Worm (Caenorhabditis elegans) whole organism, L4 larva: ENCODE measurements around the gene che-11.

Source experiments
- F37D6.2 ChIP-seq: sonication (generic microtip); optimal IDR thresholded peaks from 2 replicates; lab custom pipeline; 2016; ENCODE audit warnings: mild to moderate bottlenecking, missing genetic modification characterization, missing compliant biosample characterization
- F49E8.2 ChIP-seq: sonication (generic microtip); optimal IDR thresholded peaks from 2 replicates; lab custom pipeline; 2016; ENCODE audit warnings: missing compliant biosample characterization, mild to moderate bottlenecking, missing genetic modification characterization, borderline replicate concordance
- T26A8.4 ChIP-seq: fragments of 200-800 bp; sonication (Bioruptor generic); IDR thresholded peaks from 2 replicates; pipeline ENCODE4 v1.3.6; 2022; ENCODE audit warnings: missing genetic modification characterization, missing compliant biosample characterization
- Y75B8A.6 ChIP-seq: fragments of 200-800 bp; sonication (Bioruptor generic); IDR thresholded peaks from 2 replicates; pipeline ENCODE4 v1.3.6; 2022; ENCODE audit warnings: missing genetic modification reagents, missing genetic modification characterization, missing compliant biosample characterization
- ZK546.5 ChIP-seq, 2 experiments: sonication (generic microtip); optimal IDR thresholded peaks; 2 replicates each; lab custom pipeline; 2017; ENCODE audit warnings: missing biosample characterization in 2 of 2, missing genetic modification characterization in 2 of 2
- ama-1 ChIP-seq: fragments of 150-350 bp; optimal IDR thresholded peaks from 2 replicates; lab custom pipeline; 2014; ENCODE audit warnings: inconsistent platforms, mixed read lengths
- ceh-20 ChIP-seq: fragments of 200-800 bp; sonication (Bioruptor generic); IDR thresholded peaks from 2 replicates; pipeline ENCODE4 v1.3.6; 2022; ENCODE audit warnings: missing genetic modification reagents, missing genetic modification characterization, missing compliant biosample characterization
- ceh-44 ChIP-seq: fragments of 200-800 bp; sonication (Bioruptor generic); IDR thresholded peaks from 2 replicates; pipeline ENCODE4 v1.3.6; 2022; ENCODE audit warnings: missing genetic modification reagents, missing genetic modification characterization, missing compliant biosample characterization
- ceh-62 ChIP-seq: sonication (generic microtip); optimal IDR thresholded peaks from 2 replicates; lab custom pipeline; 2017; ENCODE audit warnings: missing biosample characterization, missing genetic modification characterization
- ctbp-1 ChIP-seq: fragments of 200-800 bp; sonication (Bioruptor generic); IDR thresholded peaks from 2 replicates; pipeline ENCODE4 v1.3.6; 2022; ENCODE audit warnings: missing genetic modification reagents, missing genetic modification characterization, missing compliant biosample characterization
- daf-12 ChIP-seq: fragments of 150-350 bp; optimal IDR thresholded peaks from 2 replicates; lab custom pipeline; 2014; ENCODE audit warnings: missing biosample characterization, missing genetic modification reagents, missing genetic modification characterization
- daf-8 ChIP-seq: fragments of 200-800 bp; sonication (Bioruptor generic); IDR thresholded peaks from 2 replicates; pipeline ENCODE4 v1.3.6; 2022; ENCODE audit warnings: missing genetic modification characterization, missing compliant biosample characterization
- dmd-6 ChIP-seq: fragments of 200-800 bp; sonication (Bioruptor generic); IDR thresholded peaks from 2 replicates; pipeline ENCODE4 v1.3.6; 2022; ENCODE audit warnings: missing genetic modification reagents, missing genetic modification characterization, missing compliant biosample characterization
- dmd-8 ChIP-seq: fragments of 200-800 bp; sonication (Bioruptor generic); IDR thresholded peaks from 2 replicates; pipeline ENCODE4 v1.3.6; 2022; ENCODE audit warnings: missing genetic modification characterization, missing compliant biosample characterization
- egl-43 ChIP-seq: fragments of 200-800 bp; sonication (Bioruptor generic); IDR thresholded peaks from 2 replicates; pipeline ENCODE4 v1.3.6; 2022; ENCODE audit warnings: missing genetic modification reagents, missing genetic modification characterization, missing compliant biosample characterization
- hif-1 ChIP-seq, 2 experiments: sonication (generic microtip); optimal IDR thresholded peaks; 2 replicates each; lab custom pipeline; 2016 to 2017; ENCODE audit warnings: missing compliant biosample characterization in 2 of 2, missing genetic modification characterization in 2 of 2, missing genetic modification reagents in 2 of 2, missing genotype in 2 of 2, mild to moderate bottlenecking in 1 of 2
- hlh-11 ChIP-seq: fragments of 200-800 bp; sonication (Bioruptor generic); optimal IDR thresholded peaks from 2 replicates; lab custom pipeline; 2018; ENCODE audit warnings: mild to moderate bottlenecking, missing genetic modification characterization, missing compliant biosample characterization
- hlh-30 ChIP-seq: sonication (generic microtip); optimal IDR thresholded peaks from 2 replicates; lab custom pipeline; 2017; ENCODE audit warnings: antibody characterized with exemption, mild to moderate bottlenecking, missing genetic modification characterization, missing compliant biosample characterization; ENCODE audit not compliant: insufficient read depth
- lim-7 ChIP-seq: fragments of 200-800 bp; sonication (Bioruptor generic); IDR thresholded peaks from 2 replicates; pipeline ENCODE4 v1.3.6; 2022; ENCODE audit warnings: missing genetic modification characterization, missing compliant biosample characterization
- lin-38 ChIP-seq: fragments of 200-800 bp; sonication (Bioruptor generic); IDR thresholded peaks from 2 replicates; pipeline ENCODE4 v1.3.6; 2022; ENCODE audit warnings: missing genetic modification reagents, missing genetic modification characterization, missing compliant biosample characterization
- mep-1 ChIP-seq: fragments of 150-350 bp; sonication (generic microtip); optimal IDR thresholded peaks from 3 replicates; lab custom pipeline; 2014; ENCODE audit warnings: missing biosample characterization, missing genetic modification characterization
- mes-2 ChIP-seq: sonication (generic microtip); optimal IDR thresholded peaks from 2 replicates; lab custom pipeline; 2016; ENCODE audit warnings: missing genotype, mild to moderate bottlenecking, missing genetic modification characterization, missing compliant biosample characterization; ENCODE audit not compliant: poor library complexity, severe bottlenecking
- mxl-3 ChIP-seq: fragments of 200-800 bp; sonication (Bioruptor generic); optimal IDR thresholded peaks from 2 replicates; lab custom pipeline; 2018; ENCODE audit warnings: mild to moderate bottlenecking, missing genetic modification characterization, missing compliant biosample characterization
- nhr-10 ChIP-seq: fragments of 150-350 bp; optimal IDR thresholded peaks from 2 replicates; lab custom pipeline; 2014; ENCODE audit warnings: missing biosample characterization, missing genetic modification characterization
- nhr-237 ChIP-seq: sonication (generic microtip); optimal IDR thresholded peaks from 2 replicates; lab custom pipeline; 2017; ENCODE audit warnings: missing biosample characterization, missing genetic modification characterization
- nhr-41 ChIP-seq: fragments of 200-800 bp; sonication (Bioruptor generic); IDR thresholded peaks from 2 replicates; pipeline ENCODE4 v1.3.6; 2022; ENCODE audit warnings: missing genetic modification reagents, missing genetic modification characterization, missing compliant biosample characterization
- nhr-48 ChIP-seq: sonication (generic microtip); optimal IDR thresholded peaks from 2 replicates; lab custom pipeline; 2016; ENCODE audit warnings: mild to moderate bottlenecking, missing genetic modification characterization, missing compliant biosample characterization
- nhr-6 ChIP-seq: fragments of 150-350 bp; optimal IDR thresholded peaks from 2 replicates; lab custom pipeline; 2014; ENCODE audit warnings: missing biosample characterization, missing genetic modification characterization
- nhr-77 ChIP-seq: fragments of 150-350 bp; optimal IDR thresholded peaks from 2 replicates; lab custom pipeline; 2014; ENCODE audit warnings: missing biosample characterization, missing genetic modification characterization
- pqm-1 ChIP-seq: sonication (generic microtip); optimal IDR thresholded peaks from 2 replicates; lab custom pipeline; 2017; ENCODE audit warnings: missing biosample characterization, missing genetic modification characterization
- rbr-2 ChIP-seq: sonication (generic microtip); optimal IDR thresholded peaks from 2 replicates; lab custom pipeline; 2016; ENCODE audit warnings: missing genotype, missing genetic modification characterization, missing compliant biosample characterization
- saeg-2 ChIP-seq: fragments of 200-800 bp; sonication (Bioruptor generic); IDR thresholded peaks from 2 replicates; pipeline ENCODE4 v1.3.6; 2022; ENCODE audit warnings: missing genetic modification reagents, missing genetic modification characterization, missing compliant biosample characterization
- sdz-12 ChIP-seq: fragments of 200-800 bp; sonication (Bioruptor generic); optimal IDR thresholded peaks from 2 replicates; lab custom pipeline; 2018; ENCODE audit warnings: mild to moderate bottlenecking, missing genetic modification characterization, missing compliant biosample characterization
- snpc-1.2 ChIP-seq: fragments of 200-800 bp; sonication (Bioruptor generic); IDR thresholded peaks from 2 replicates; pipeline ENCODE4 v1.3.6; 2022; ENCODE audit warnings: missing genetic modification reagents, missing genetic modification characterization, missing compliant biosample characterization
- unc-39 ChIP-seq: sonication (generic microtip); optimal IDR thresholded peaks from 2 replicates; lab custom pipeline; 2017; ENCODE audit warnings: missing biosample characterization, missing genetic modification characterization
- unc-62 ChIP-seq, 3 experiments: fragments of 150-350 bp in 1 of 3; sonication (generic microtip); optimal IDR thresholded peaks in 2 of 3; peaks in 1 of 3; 1 replicate in 1 of 3; 2 replicates in 2 of 3; lab custom pipeline; 2014 to 2017; ENCODE audit warnings: missing biosample characterization in 3 of 3, missing genetic modification characterization in 3 of 3, missing genetic modification reagents in 3 of 3, missing genotype in 1 of 3
- vab-7 ChIP-seq: fragments of 200-800 bp; sonication (Bioruptor generic); IDR thresholded peaks from 2 replicates; pipeline ENCODE4 v1.3.6; 2022; ENCODE audit warnings: missing genetic modification reagents, missing genetic modification characterization, missing compliant biosample characterization
- zip-11 ChIP-seq: fragments of 200-800 bp; sonication (Bioruptor generic); IDR thresholded peaks from 2 replicates; pipeline ENCODE4 v1.3.6; 2022; ENCODE audit warnings: missing genetic modification characterization, missing compliant biosample characterization

Gene che-11

DNA sequence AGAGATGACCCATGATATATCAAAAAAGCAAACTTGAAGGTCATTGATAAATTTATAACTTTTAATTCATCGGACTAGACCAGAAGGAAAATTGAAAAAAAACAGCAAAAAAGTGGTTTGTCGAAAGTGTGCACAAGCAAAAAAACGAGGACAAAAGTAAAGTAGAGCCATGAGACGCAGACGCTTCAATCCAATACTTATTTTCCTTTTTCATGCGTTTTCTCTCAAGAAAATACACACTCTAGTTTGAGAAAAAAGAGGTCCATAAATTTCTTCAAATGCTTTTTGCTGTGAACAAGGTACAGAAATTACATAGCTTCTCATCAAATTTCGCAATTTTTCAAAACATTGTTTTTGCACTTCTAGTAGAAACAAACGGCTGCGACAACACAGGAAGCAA is 10.7 kb upstream of the che-11 start:
- no peak for TF ChIP-seq saeg-2 (GFP tag; lab: Robert Waterston, UW)
- no peak for TF ChIP-seq nhr-41 (GFP tag; lab: Robert Waterston, UW)
- no peak for TF ChIP-seq lin-38 (GFP tag; lab: Robert Waterston, UW)
- no peak for TF ChIP-seq lim-7
- TF ChIP-seq nhr-10 (tag; lab: Kevin White, UChicago), result no peak
- no peak for TF ChIP-seq F37D6.2 (tag; lab: Kevin White, UChicago)
- TF ChIP-seq ZK546.5 (tag; optimal IDR thresholded peaks at IDR 0.05; lab: Kevin White, UChicago), result no peak
- TF ChIP-seq, all 104 proteins: peak for 0

DNA sequence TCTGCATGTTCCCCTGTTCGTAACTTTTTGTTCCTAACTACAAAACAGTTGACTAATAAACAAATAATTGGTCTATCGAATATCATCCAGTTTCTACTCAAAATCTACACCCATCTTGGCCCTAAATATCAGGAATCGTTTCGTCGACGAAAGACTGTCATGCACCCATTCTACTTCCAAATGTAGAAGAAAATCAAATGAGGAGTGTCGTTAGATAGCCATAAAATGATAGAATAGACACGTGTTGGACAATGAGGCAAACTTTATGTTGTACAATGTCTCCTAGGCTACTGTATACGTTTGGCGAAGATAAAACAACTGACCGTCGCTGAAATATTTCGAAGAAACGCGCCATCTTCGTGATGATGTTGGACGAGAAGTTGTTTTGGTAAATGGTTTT is 9.5 kb upstream of the che-11 start:
- no peak for TF ChIP-seq ceh-44 (GFP tag; lab: Robert Waterston, UW)
- no peak for TF ChIP-seq Y75B8A.6 (GFP tag; lab: Robert Waterston, UW)
- TF ChIP-seq ZK546.5 (tag; optimal IDR thresholded peaks at IDR 0.05; lab: Kevin White, UChicago), result no peak
- no peak for TF ChIP-seq daf-12 (tag; lab: Kevin White, UChicago)
- no peak for TF ChIP-seq rbr-2 (tag; lab: Kevin White, UChicago)
- no peak for TF ChIP-seq zip-11 (GFP tag; lab: Robert Waterston, UW)
- TF ChIP-seq snpc-1.2, result no peak
- no peak for TF ChIP-seq ceh-62 (tag; lab: Kevin White, UChicago)
- no peak for TF ChIP-seq egl-43 (GFP tag; lab: Robert Waterston, UW)
- TF ChIP-seq lim-7, result no peak
- no peak for TF ChIP-seq hlh-30
- TF ChIP-seq mep-1 (tag; lab: Kevin White, UChicago), result no peak

DNA sequence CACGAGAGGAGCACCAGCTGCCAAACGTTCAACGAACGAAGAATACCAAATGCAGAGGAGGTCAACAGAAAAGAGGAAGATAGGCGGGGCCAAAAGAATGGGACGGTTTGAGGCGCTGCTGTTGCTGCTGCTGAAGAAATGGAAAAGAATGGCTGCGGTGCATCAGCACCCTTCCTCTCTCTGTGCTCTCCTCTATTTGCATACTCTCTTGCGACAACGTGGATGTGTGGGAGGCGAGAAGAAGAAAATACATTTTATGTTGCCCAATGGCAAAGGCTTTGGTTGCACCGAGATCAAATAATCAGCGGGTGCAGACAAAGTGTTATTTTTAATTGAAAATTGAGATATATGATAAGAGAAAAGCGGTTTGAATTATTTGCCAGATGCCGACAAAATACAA is 7.9 kb upstream of the che-11 start:
- TF ChIP-seq nhr-10 (tag; lab: Kevin White, UChicago) (no peak), nhr-48 (peak; percentile 75), nhr-77 (tag; lab: Kevin White, UChicago) (no peak), nhr-41 (GFP tag; lab: Robert Waterston, UW) (no peak), ama-1 (lab: Kevin White, UChicago) (no peak), nhr-6 (tag; lab: Kevin White, UChicago) (peak; percentile 4), hlh-11 (tag; lab: Kevin White, UChicago) (no peak), ceh-20 (GFP tag; lab: Robert Waterston, UW) (peak; percentile 12; the same call in 1 of the 2 replicates), dmd-6 (GFP tag; lab: Robert Waterston, UW) (peak; percentile 28; the same call in 1 of the 2 replicates), hif-1 (tag; optimal IDR thresholded peaks at IDR 0.05; lab: Kevin White, UChicago) (no peak), mxl-3 (peak; percentile 46)

DNA sequence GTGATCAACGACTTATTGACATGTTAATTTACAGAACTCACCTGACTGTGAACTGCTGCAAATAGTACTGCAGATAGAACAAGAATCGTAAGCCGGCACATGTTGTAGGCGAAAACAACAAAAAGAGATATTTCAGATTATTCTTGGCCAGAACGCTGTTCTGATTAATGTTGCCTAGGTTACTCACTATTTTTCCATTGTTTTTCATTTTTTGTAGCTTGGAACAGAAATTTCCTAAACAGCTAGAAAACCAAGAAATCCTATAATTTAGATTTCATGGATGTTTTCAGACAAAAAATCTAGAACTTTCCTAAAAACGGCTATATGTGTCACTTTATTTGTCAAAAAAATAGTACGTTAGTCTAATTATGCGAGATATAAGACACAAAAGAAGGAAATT is 4.0 kb upstream of the che-11 start, which contains the start of gene C27A7.9:
Gene C27A7.9, minus strand, starts transcription at position 101 of the 400 bp plus-strand sequence.
- TF ChIP-seq pqm-1 (tag; lab: Kevin White, UChicago) (no peak), unc-62 (GFP tag; optimal IDR thresholded peaks at IDR 0.05 in 1 of 2; lab: Kevin White, UChicago) (peak in 1 of 2 experiments; percentile 27), unc-62 (tag; optimal IDR thresholded peaks at IDR 0.05; lab: Kevin White, UChicago) (no peak)

DNA sequence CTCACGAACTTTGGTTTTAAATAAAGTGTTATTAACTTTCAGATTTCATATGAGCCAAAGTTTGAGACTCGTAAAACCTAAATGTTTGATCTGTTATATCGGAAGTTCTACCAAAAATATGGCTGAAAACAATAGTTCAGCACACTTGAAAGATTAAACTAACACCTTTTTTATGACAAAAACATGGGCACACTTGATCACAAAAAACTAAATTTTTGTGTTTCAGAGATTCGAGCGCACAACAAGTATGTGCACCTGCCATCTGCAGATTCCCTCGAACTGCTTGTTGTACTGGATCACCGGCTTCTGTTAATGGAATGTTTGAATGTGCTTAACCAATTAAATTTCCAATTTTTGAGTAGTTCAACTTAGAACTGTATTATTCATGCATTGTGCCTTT is 3.3 kb upstream of the che-11 start:
- TF ChIP-seq unc-62 (GFP tag; optimal IDR thresholded peaks at IDR 0.05 in 1 of 2; lab: Kevin White, UChicago) (peak in 1 of 2 experiments; percentile 91), unc-62 (tag; optimal IDR thresholded peaks at IDR 0.05; lab: Kevin White, UChicago) (no peak), nhr-237 (tag; lab: Kevin White, UChicago) (no peak)

- TF ChIP-seq pqm-1 (tag; lab: Kevin White, UChicago), result no peak
- no peak for TF ChIP-seq hlh-30
- no peak for TF ChIP-seq unc-39
- no peak for TF ChIP-seq mes-2 (tag; lab: Kevin White, UChicago)
- no peak for TF ChIP-seq dmd-8 (GFP tag; lab: Robert Waterston, UW)
- TF ChIP-seq ZK546.5 (tag; optimal IDR thresholded peaks at IDR 0.05; lab: Kevin White, UChicago), result no peak
- no peak for TF ChIP-seq daf-8 (GFP tag; lab: Robert Waterston, UW)
- no peak for TF ChIP-seq sdz-12 (GFP tag; lab: Kevin White, UChicago)
- TF ChIP-seq egl-43 (GFP tag; lab: Robert Waterston, UW), result no peak
- TF ChIP-seq ctbp-1, result no peak
- TF ChIP-seq F49E8.2 (tag; lab: Kevin White, UChicago), result no peak
- no peak for TF ChIP-seq vab-7 (GFP tag; lab: Robert Waterston, UW)
- TF ChIP-seq T26A8.4 (GFP tag; lab: Robert Waterston, UW), result no peak
- TF ChIP-seq, all 104 proteins: peak for 0
These were observed 2.4 kb upstream of the che-11 start, which contains the start of gene C27A7.8 for ce11 chrV:12152857-12153256. Gene C27A7.8, plus strand, starts transcription at chrV:12153157.
